Fruit fly (Drosophila melanogaster) whole organism, pupa: ENCODE measurements around the gene Tnpo-SR.

ENCODE experiments used
- CG10348 ChIP-seq: fragments of 200-800 bp; sonication (Bioruptor generic); IDR thresholded peaks from 2 replicates; pipeline ENCODE4 v1.3.6; 2022; ENCODE audit warnings: missing biosample characterization, missing genetic modification characterization
- CG14655 ChIP-seq: fragments of 200-800 bp; sonication (Bioruptor generic); optimal IDR thresholded peaks from 3 replicates; lab custom pipeline; 2017; ENCODE audit warnings: mild to moderate bottlenecking, missing biosample characterization, missing genetic modification reagents, missing genetic modification characterization
- CG15710 ChIP-seq: fragments of 200-800 bp; sonication (Bioruptor generic); optimal IDR thresholded peaks from 2 replicates; lab custom pipeline; 2018; ENCODE audit warnings: missing biosample characterization, mild to moderate bottlenecking, missing genetic modification characterization, moderate library complexity
- CG17806 ChIP-seq: fragments of 200-800 bp; sonication (Bioruptor generic); optimal IDR thresholded peaks from 2 replicates; lab custom pipeline; 2018; ENCODE audit warnings: missing biosample characterization, mild to moderate bottlenecking, missing genetic modification characterization, moderate library complexity
- CG4496 ChIP-seq: fragments of 200-800 bp; sonication (Bioruptor generic); IDR thresholded peaks from 3 replicates; pipeline ENCODE4 v1.3.6; 2022; ENCODE audit warnings: missing biosample characterization, missing genetic modification characterization
- CG8159 ChIP-seq: fragments of 200-800 bp; sonication (Bioruptor generic); optimal IDR thresholded peaks from 3 replicates; lab custom pipeline; 2018; ENCODE audit warnings: missing biosample characterization, mild to moderate bottlenecking, missing genetic modification characterization, moderate library complexity
- CG9948 ChIP-seq: fragments of 200-800 bp; sonication (Bioruptor generic); optimal IDR thresholded peaks from 2 replicates; lab custom pipeline; 2018; ENCODE audit warnings: missing biosample characterization, mild to moderate bottlenecking, missing genetic modification characterization, moderate library complexity
- Pif1A ChIP-seq: fragments of 200-800 bp; sonication (Bioruptor generic); optimal IDR thresholded peaks from 3 replicates; lab custom pipeline; 2016; ENCODE audit warnings: missing biosample characterization, missing genetic modification characterization
- Snoo ChIP-seq: fragments of 200-800 bp; sonication (Bioruptor generic); optimal IDR thresholded peaks from 3 replicates; lab custom pipeline; 2017; ENCODE audit warnings: missing biosample characterization, mild to moderate bottlenecking, missing genetic modification characterization, inconsistent platforms
- gl ChIP-seq: fragments of 200-800 bp; sonication (Bioruptor generic); optimal IDR thresholded peaks from 2 replicates; lab custom pipeline; 2018; ENCODE audit warnings: missing biosample characterization, mild to moderate bottlenecking, missing genetic modification characterization

dm6 chr2L:2810831-2811230 is 51.1 kb downstream of the Tnpo-SR start:
- TF ChIP-seq CG17806 (tag; lab: Kevin White, UChicago) (no peak), CG10348 (GFP tag; lab: Robert Waterston, UW) (no peak), CG14655 (no peak), CG15710 (tag; lab: Kevin White, UChicago) (no peak), Pif1A (GFP tag; lab: Kevin White, UChicago) (no peak), Snoo (tag; lab: Kevin White, UChicago) (no peak), CG9948 (tag; lab: Kevin White, UChicago) (no peak), gl (tag; lab: Kevin White, UChicago) (no peak), CG4496 (GFP tag; lab: Robert Waterston, UW) (no peak), CG8159 (tag; lab: Kevin White, UChicago) (no peak)
